Worm (Caenorhabditis elegans) whole organism, L1 larva: ENCODE results near the gene srw-31.

ENCODE experiments used
- C16A3.4 ChIP-seq: fragments of 150-350 bp; optimal IDR thresholded peaks from 2 replicates; lab custom pipeline; 2014; ENCODE audit warnings: missing biosample characterization, missing genetic modification characterization
- C34B4.2 ChIP-seq: sonication (generic microtip); optimal IDR thresholded peaks from 2 replicates; lab custom pipeline; 2017; ENCODE audit warnings: mild to moderate bottlenecking, missing genetic modification characterization, missing compliant biosample characterization
- aha-1 ChIP-seq: fragments of 150-350 bp; optimal IDR thresholded peaks from 2 replicates; lab custom pipeline; 2014; ENCODE audit warnings: missing biosample characterization, missing genetic modification characterization
- aly-2 ChIP-seq: fragments of 150-350 bp; optimal IDR thresholded peaks from 2 replicates; lab custom pipeline; 2014; ENCODE audit warnings: missing biosample characterization, missing genetic modification characterization
- ceh-88 ChIP-seq: fragments of 200-800 bp; sonication (Bioruptor generic); IDR thresholded peaks from 2 replicates; pipeline ENCODE4 v1.3.6; 2022; ENCODE audit warnings: missing genetic modification characterization, missing compliant biosample characterization
- dpl-1 ChIP-seq, 3 experiments: fragments of 150-350 bp in 2 of 3; sonication (generic microtip) in 1 of 3; optimal IDR thresholded peaks; 2 replicates each; lab custom pipeline; 2014 to 2017; ENCODE audit warnings: missing biosample characterization in 3 of 3, missing genetic modification characterization in 3 of 3, missing genetic modification reagents in 3 of 3
- dsc-1 ChIP-seq: sonication (generic microtip); optimal IDR thresholded peaks from 2 replicates; lab custom pipeline; 2016; ENCODE audit warnings: mild to moderate bottlenecking, missing genetic modification characterization, missing compliant biosample characterization
- efl-1 ChIP-seq, 4 experiments: fragments of 150-350 bp; optimal IDR thresholded peaks in 3 of 4; peaks in 1 of 4; 1 replicate in 1 of 4; 2 replicates in 3 of 4; lab custom pipeline; 2014; ENCODE audit warnings: missing biosample characterization in 2 of 4, missing genetic modification characterization in 2 of 4, missing genetic modification reagents in 2 of 4
- egl-27 ChIP-seq, 2 experiments: fragments of 150-350 bp in 1 of 2; sonication (generic microtip); optimal IDR thresholded peaks; 3 replicates each; lab custom pipeline; 2017 to 2018; ENCODE audit warnings: missing biosample characterization in 2 of 2, missing genetic modification characterization in 2 of 2, missing genetic modification reagents in 2 of 2
- elt-2 ChIP-seq: sonication (generic microtip); optimal IDR thresholded peaks from 2 replicates; lab custom pipeline; 2016; ENCODE audit warnings: missing genetic modification characterization, mild to moderate bottlenecking, inconsistent platforms, missing compliant biosample characterization, missing genetic modification reagents
- fkh-10 ChIP-seq: sonication (generic microtip); optimal IDR thresholded peaks from 2 replicates; lab custom pipeline; 2017; ENCODE audit warnings: missing biosample characterization, missing genetic modification reagents, missing genetic modification characterization
- fkh-4 ChIP-seq: sonication (generic microtip); optimal IDR thresholded peaks from 2 replicates; lab custom pipeline; 2016; ENCODE audit warnings: missing compliant biosample characterization, missing genetic modification characterization, borderline replicate concordance
- grh-1 ChIP-seq: fragments of 200-800 bp; sonication (Bioruptor generic); IDR thresholded peaks from 2 replicates; pipeline ENCODE4 v1.3.6; 2022; ENCODE audit warnings: missing genetic modification reagents, missing genetic modification characterization, missing compliant biosample characterization
- hlh-4 ChIP-seq: sonication (generic microtip); optimal IDR thresholded peaks from 2 replicates; lab custom pipeline; 2016; ENCODE audit warnings: mild to moderate bottlenecking, missing genetic modification characterization, missing compliant biosample characterization
- hpl-2 ChIP-seq: fragments of 150-350 bp; optimal IDR thresholded peaks from 2 replicates; lab custom pipeline; 2014; ENCODE audit warnings: missing biosample characterization, missing genetic modification reagents, missing genetic modification characterization
- irx-1 ChIP-seq: sonication (generic microtip); optimal IDR thresholded peaks from 2 replicates; lab custom pipeline; 2016; ENCODE audit warnings: missing genetic modification characterization, missing compliant biosample characterization
- jun-1 ChIP-seq: fragments of 150-350 bp; optimal IDR thresholded peaks from 2 replicates; lab custom pipeline; 2014; ENCODE audit warnings: missing biosample characterization, missing genetic modification reagents, missing genetic modification characterization
- lin-13 ChIP-seq: fragments of 150-350 bp; optimal IDR thresholded peaks from 2 replicates; lab custom pipeline; 2014; ENCODE audit warnings: missing biosample characterization, missing genetic modification reagents, missing genetic modification characterization
- lin-14 ChIP-seq: fragments of 200-800 bp; sonication (Bioruptor generic); optimal IDR thresholded peaks from 2 replicates; lab custom pipeline; 2018; ENCODE audit warnings: mild to moderate bottlenecking, missing genetic modification characterization, moderate library complexity, missing compliant biosample characterization
- lin-15B ChIP-seq: fragments of 150-350 bp; sonication (generic microtip); optimal IDR thresholded peaks from 3 replicates; lab custom pipeline; 2014; ENCODE audit warnings: missing biosample characterization, missing genetic modification characterization
- lin-35 ChIP-seq, 2 experiments: fragments of 150-350 bp; optimal IDR thresholded peaks; 2 replicates each; lab custom pipeline; 2014; ENCODE audit warnings: missing biosample characterization in 2 of 2, missing genetic modification characterization in 2 of 2, missing genetic modification reagents in 2 of 2
- lin-39 ChIP-seq: fragments of 150-350 bp; optimal IDR thresholded peaks from 2 replicates; lab custom pipeline; 2014; ENCODE audit warnings: missing biosample characterization, missing genetic modification reagents, missing genetic modification characterization
- mdl-1 ChIP-seq, 2 experiments: fragments of 150-350 bp; optimal IDR thresholded peaks; 2 replicates each; lab custom pipeline; 2014 to 2017; ENCODE audit warnings: missing biosample characterization in 2 of 2, missing genetic modification characterization in 2 of 2, inconsistent platforms in 1 of 2
- mef-2 ChIP-seq: fragments of 150-350 bp; optimal IDR thresholded peaks from 2 replicates; lab custom pipeline; 2014; ENCODE audit warnings: missing biosample characterization, missing genetic modification characterization
- nhr-12 ChIP-seq: sonication (generic microtip); optimal IDR thresholded peaks from 2 replicates; lab custom pipeline; 2017; ENCODE audit warnings: missing biosample characterization, missing genetic modification characterization
- nhr-19 ChIP-seq: fragments of 200-800 bp; sonication (Bioruptor generic); conservative IDR thresholded peaks from 2 replicates; pipeline ENCODE4 v1.3.6; 2022; ENCODE audit warnings: missing genetic modification characterization, missing compliant biosample characterization
- nhr-237 ChIP-seq: fragments of 150-350 bp; optimal IDR thresholded peaks from 2 replicates; lab custom pipeline; 2014; ENCODE audit warnings: missing biosample characterization, missing genetic modification characterization
- nhr-47 ChIP-seq: sonication (generic microtip); optimal IDR thresholded peaks from 2 replicates; lab custom pipeline; 2016; ENCODE audit warnings: mild to moderate bottlenecking, missing genetic modification characterization, moderate library complexity, missing compliant biosample characterization
- nhr-71 ChIP-seq: sonication (generic microtip); optimal IDR thresholded peaks from 2 replicates; lab custom pipeline; 2016; ENCODE audit warnings: mild to moderate bottlenecking, missing genetic modification characterization, moderate library complexity, missing compliant biosample characterization
- nhr-76 ChIP-seq: sonication (generic microtip); optimal IDR thresholded peaks from 2 replicates; lab custom pipeline; 2017; ENCODE audit warnings: missing biosample characterization, missing genetic modification characterization
- pag-3 ChIP-seq: sonication (generic microtip); optimal IDR thresholded peaks from 2 replicates; lab custom pipeline; 2017; ENCODE audit warnings: missing genetic modification characterization, mild to moderate bottlenecking, missing compliant biosample characterization, antibody characterized with exemption, borderline replicate concordance; ENCODE audit not compliant: insufficient read depth
- snu-23 ChIP-seq: sonication (generic microtip); optimal IDR thresholded peaks from 2 replicates; lab custom pipeline; 2016; ENCODE audit warnings: missing genetic modification characterization, missing compliant biosample characterization
- sox-4 ChIP-seq: sonication (generic microtip); optimal IDR thresholded peaks from 2 replicates; lab custom pipeline; 2016; ENCODE audit warnings: missing genetic modification characterization, missing compliant biosample characterization
- sup-37 ChIP-seq: fragments of 200-800 bp; sonication (Bioruptor generic); optimal IDR thresholded peaks from 2 replicates; lab custom pipeline; 2018; ENCODE audit warnings: mild to moderate bottlenecking, missing genetic modification characterization, missing compliant biosample characterization
- tbx-2 ChIP-seq: sonication (generic microtip); optimal IDR thresholded peaks from 2 replicates; lab custom pipeline; 2016; ENCODE audit warnings: missing genetic modification characterization, missing compliant biosample characterization
- vab-15 ChIP-seq: sonication (generic microtip); optimal IDR thresholded peaks from 2 replicates; lab custom pipeline; 2017; ENCODE audit warnings: missing genotype, mild to moderate bottlenecking, missing genetic modification characterization, missing compliant biosample characterization
- xbp-1 ChIP-seq: sonication (generic microtip); optimal IDR thresholded peaks from 2 replicates; lab custom pipeline; 2016; ENCODE audit warnings: missing genetic modification characterization, missing compliant biosample characterization
- ztf-11 ChIP-seq, 2 experiments: sonication (generic microtip); optimal IDR thresholded peaks; 2 replicates each; lab custom pipeline; 2016 to 2017; ENCODE audit warnings: missing genetic modification characterization in 2 of 2, missing biosample characterization in 1 of 2, missing compliant biosample characterization in 1 of 2
- ztf-4 ChIP-seq: fragments of 150-350 bp; optimal IDR thresholded peaks from 2 replicates; lab custom pipeline; 2014; ENCODE audit warnings: missing biosample characterization, missing genetic modification characterization

The srw-31 gene

DNA sequence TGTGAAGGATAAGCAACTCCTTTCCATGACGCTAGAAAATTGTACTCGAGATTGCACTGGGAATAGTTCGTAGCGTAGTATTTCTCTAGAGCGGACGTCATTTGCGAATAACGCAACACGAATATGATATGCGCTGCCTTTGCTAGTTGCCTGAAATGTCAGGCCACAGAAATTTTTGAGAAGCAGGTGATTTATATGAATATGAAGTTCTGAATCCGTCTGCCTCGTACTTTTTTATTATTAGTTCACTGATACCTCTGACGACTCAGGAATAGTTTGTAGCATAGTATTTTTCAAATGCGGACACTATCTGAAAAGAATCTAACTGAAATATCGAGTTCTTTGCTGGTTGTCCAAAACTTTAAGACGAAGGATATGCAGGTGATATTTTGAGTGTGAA, 10.3 kb upstream of the srw-31 start, which contains the start of gene srh-118:
TSS of gene srh-118 (minus strand) at position 101 of the 400 bp plus-strand sequence.
- no peak for TF ChIP-seq fkh-10 (GFP tag; lab: Kevin White, UChicago)
- no peak for TF ChIP-seq xbp-1
- no peak for TF ChIP-seq ztf-11 (tag; optimal IDR thresholded peaks at IDR 0.05; lab: Kevin White, UChicago)
- no peak for TF ChIP-seq mef-2
- no peak for TF ChIP-seq lin-35 (GFP tag; optimal IDR thresholded peaks at IDR 0.05; lab: Kevin White, UChicago)
- TF ChIP-seq snu-23 (GFP tag; lab: Kevin White, UChicago): no peak
- no peak for TF ChIP-seq nhr-76
- TF ChIP-seq lin-39 (tag; lab: Kevin White, UChicago): no peak
- TF ChIP-seq elt-2 (tag; lab: Kevin White, UChicago): no peak
- no peak for TF ChIP-seq ceh-88 (GFP tag; lab: Robert Waterston, UW)
- TF ChIP-seq grh-1 (GFP tag; lab: Robert Waterston, UW): no peak
- TF ChIP-seq lin-13: no peak
- no peak for TF ChIP-seq lin-14

DNA sequence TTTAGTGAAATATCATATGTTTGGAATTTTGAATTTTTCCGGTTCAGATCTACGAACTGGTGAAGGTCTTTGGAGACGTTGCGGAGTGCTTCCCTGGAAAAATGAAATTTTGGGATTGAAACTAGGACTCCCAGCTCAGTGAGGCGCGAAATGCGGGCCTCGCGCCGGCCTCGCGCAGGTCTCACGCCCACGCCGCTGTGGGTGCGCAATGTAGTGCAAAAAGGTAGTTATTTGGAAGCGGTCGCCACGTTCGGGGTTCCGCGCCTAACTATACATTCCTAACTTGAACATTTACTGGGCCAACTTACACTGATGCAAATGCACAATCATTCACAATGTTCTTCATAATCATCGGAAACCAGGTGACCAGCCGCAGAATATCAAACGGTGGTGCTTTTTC, 6.3 kb upstream of the srw-31 start:
- TF ChIP-seq irx-1 (tag; lab: Kevin White, UChicago): no peak
- no peak for TF ChIP-seq nhr-19
- no peak for TF ChIP-seq lin-13
- no peak for TF ChIP-seq grh-1 (GFP tag; lab: Robert Waterston, UW)
- TF ChIP-seq aha-1 (tag; lab: Kevin White, UChicago): no peak
- no peak for TF ChIP-seq fkh-10 (GFP tag; lab: Kevin White, UChicago)
- no peak for TF ChIP-seq lin-15B (tag; lab: Kevin White, UChicago)
- TF ChIP-seq dsc-1: no peak
- no peak for TF ChIP-seq tbx-2 (tag; lab: Kevin White, UChicago)
- TF ChIP-seq C34B4.2 (tag; lab: Kevin White, UChicago): no peak
- TF ChIP-seq lin-39 (tag; lab: Kevin White, UChicago): no peak

ce11 chrV:17508493-17508892, 2.1 kb downstream of the srw-31 start, which contains the start of gene srw-32:
srw-32 (plus strand) TSS chrV:17508793.
- no peak for TF ChIP-seq sox-4 (tag; lab: Kevin White, UChicago)
- no peak for TF ChIP-seq nhr-12
- TF ChIP-seq dpl-1 (GFP tag; optimal IDR thresholded peaks at IDR 0.05; lab: Kevin White, UChicago): no peak
- no peak for TF ChIP-seq efl-1 (optimal IDR thresholded peaks at IDR 0.05; lab: Kevin White, UChicago)
- TF ChIP-seq efl-1 (GFP tag; optimal IDR thresholded peaks at IDR 0.05 in 1 of 2; lab: Kevin White, UChicago): no peak
- no peak for TF ChIP-seq sup-37 (GFP tag; lab: Kevin White, UChicago)
- no peak for TF ChIP-seq egl-27 (tag; optimal IDR thresholded peaks at IDR 0.05; lab: Kevin White, UChicago)
- TF ChIP-seq nhr-71 (tag; lab: Kevin White, UChicago): no peak
- TF ChIP-seq vab-15 (tag; lab: Kevin White, UChicago): no peak
- TF ChIP-seq mdl-1 (tag; optimal IDR thresholded peaks at IDR 0.05; lab: Kevin White, UChicago): no peak
- TF ChIP-seq C16A3.4 (tag; lab: Kevin White, UChicago): no peak
- no peak for TF ChIP-seq tbx-2 (tag; lab: Kevin White, UChicago)
- TF ChIP-seq fkh-4: no peak
- no peak for TF ChIP-seq lin-35 (GFP tag; optimal IDR thresholded peaks at IDR 0.05; lab: Kevin White, UChicago)
- TF ChIP-seq xbp-1: no peak

- no peak for TF ChIP-seq nhr-71 (tag; lab: Kevin White, UChicago)
- no peak for TF ChIP-seq nhr-47 (tag; lab: Kevin White, UChicago)
Observed at ce11 chrV:17512763-17513162, 6.4 kb downstream of the srw-31 start.

DNA sequence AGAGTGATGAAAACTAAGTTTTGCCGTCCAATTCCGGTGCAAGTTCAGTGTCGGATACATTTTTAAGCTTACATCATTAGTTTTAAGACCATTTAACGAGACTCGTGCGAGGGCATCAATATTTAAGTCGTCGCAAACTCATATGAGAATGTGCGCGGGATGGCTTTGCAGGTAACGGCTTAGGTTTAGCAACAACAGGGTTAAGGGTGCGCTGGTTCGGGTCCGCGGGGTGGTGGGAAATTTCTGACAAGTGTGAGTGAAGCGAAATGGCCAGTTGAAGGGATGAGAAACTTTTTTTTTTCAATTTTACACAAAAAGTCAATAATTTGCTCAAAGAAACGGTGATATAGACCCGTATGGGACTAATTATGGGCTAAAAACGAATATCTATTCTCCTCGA, 7.4 kb downstream of the srw-31 start:
- TF ChIP-seq lin-14: no peak
- TF ChIP-seq dsc-1: no peak
- TF ChIP-seq aly-2 (tag; lab: Kevin White, UChicago): no peak
- no peak for TF ChIP-seq xbp-1
- TF ChIP-seq hpl-2 (GFP tag; lab: Kevin White, UChicago): no peak
- TF ChIP-seq jun-1: no peak
- no peak for TF ChIP-seq pag-3 (tag; lab: Kevin White, UChicago)
- TF ChIP-seq ztf-4 (tag; lab: Kevin White, UChicago): no peak
- no peak for TF ChIP-seq aha-1 (tag; lab: Kevin White, UChicago)
- TF ChIP-seq hlh-4 (tag; lab: Kevin White, UChicago): no peak
- TF ChIP-seq mef-2: no peak
- TF ChIP-seq nhr-237 (tag; lab: Kevin White, UChicago): no peak
